Fruit fly (Drosophila melanogaster) whole organism, prepupa: ENCODE data around the gene CG10041.

Source experiments
- Blimp-1 ChIP-seq: fragments of 200-800 bp; sonication (Bioruptor generic); optimal IDR thresholded peaks from 3 replicates; lab custom pipeline; 2017; ENCODE audit warnings: missing biosample characterization, missing genetic modification characterization, mild to moderate bottlenecking, moderate library complexity, missing genetic modification reagents
- CG10631 ChIP-seq: fragments of 200-800 bp; sonication (Bioruptor generic); optimal IDR thresholded peaks from 2 replicates; lab custom pipeline; 2016; ENCODE audit warnings: missing biosample characterization, missing genetic modification characterization
- CG11902 ChIP-seq: fragments of 200-800 bp; sonication (Bioruptor generic); optimal IDR thresholded peaks from 3 replicates; lab custom pipeline; 2016; ENCODE audit warnings: missing biosample characterization, missing genetic modification characterization
- CG6276 ChIP-seq: fragments of 200-800 bp; sonication (Bioruptor generic); optimal IDR thresholded peaks from 2 replicates; lab custom pipeline; 2017; ENCODE audit warnings: missing biosample characterization, mild to moderate bottlenecking, missing genetic modification characterization
- CG6808 ChIP-seq: fragments of 200-800 bp; sonication (Bioruptor generic); optimal IDR thresholded peaks from 3 replicates; lab custom pipeline; 2017; ENCODE audit warnings: missing biosample characterization, missing genetic modification characterization, mild to moderate bottlenecking, moderate library complexity, missing genetic modification reagents
- Gug ChIP-seq: fragments of 200-800 bp; sonication (Bioruptor generic); IDR thresholded peaks from 2 replicates; pipeline ENCODE4 v1.3.6; 2022; ENCODE audit warnings: missing biosample characterization, missing genetic modification characterization
- Hr39 ChIP-seq: fragments of 200-800 bp; sonication (Bioruptor generic); optimal IDR thresholded peaks from 2 replicates; lab custom pipeline; 2016; ENCODE audit warnings: missing biosample characterization, missing genetic modification characterization
- Met ChIP-seq: fragments of 200-800 bp; sonication (Bioruptor generic); optimal IDR thresholded peaks from 3 replicates; lab custom pipeline; 2016; ENCODE audit warnings: missing biosample characterization, missing genetic modification characterization
- achi ChIP-seq: fragments of 200-800 bp; sonication (Bioruptor generic); optimal IDR thresholded peaks from 3 replicates; lab custom pipeline; 2016; ENCODE audit warnings: missing biosample characterization, missing genetic modification characterization
- dac ChIP-seq: fragments of 200-800 bp; sonication (Bioruptor generic); optimal IDR thresholded peaks from 2 replicates; lab custom pipeline; 2017; ENCODE audit warnings: missing biosample characterization, mild to moderate bottlenecking, missing genetic modification characterization
- dsx ChIP-seq: fragments of 200-800 bp; optimal IDR thresholded peaks from 3 replicates; lab custom pipeline; 2019; ENCODE audit warnings: missing biosample characterization, mild to moderate bottlenecking, missing genetic modification characterization, moderate library complexity; ENCODE audit not compliant: poor library complexity, severe bottlenecking

- no peak for TF ChIP-seq Hr39 (GFP tag; lab: Kevin White, UChicago)
- no peak for TF ChIP-seq CG6808 (GFP tag; lab: Kevin White, UChicago)
- TF ChIP-seq Blimp-1 (GFP tag; lab: Kevin White, UChicago), result no peak
- TF ChIP-seq Met (GFP tag; lab: Kevin White, UChicago), result no peak
- no peak for TF ChIP-seq dac (GFP tag; lab: Kevin White, UChicago)
- TF ChIP-seq CG10631, result no peak
- no peak for TF ChIP-seq CG11902 (GFP tag; lab: Kevin White, UChicago)
- TF ChIP-seq dsx (GFP tag; lab: Kevin White, UChicago), result no peak
- TF ChIP-seq achi (GFP tag; lab: Kevin White, UChicago), result no peak
- no peak for TF ChIP-seq Gug (GFP tag; lab: Robert Waterston, UW)
- no peak for TF ChIP-seq CG6276 (GFP tag; lab: Kevin White, UChicago)
Measured at dm6 chr3R:12372800-12373199, 20.9 kb upstream of the CG10041 start, which contains the start of gene GstD3.
